Fruit fly (Drosophila melanogaster): ENCODE results near the gene CG3223.

CG3223 gene

DNA sequence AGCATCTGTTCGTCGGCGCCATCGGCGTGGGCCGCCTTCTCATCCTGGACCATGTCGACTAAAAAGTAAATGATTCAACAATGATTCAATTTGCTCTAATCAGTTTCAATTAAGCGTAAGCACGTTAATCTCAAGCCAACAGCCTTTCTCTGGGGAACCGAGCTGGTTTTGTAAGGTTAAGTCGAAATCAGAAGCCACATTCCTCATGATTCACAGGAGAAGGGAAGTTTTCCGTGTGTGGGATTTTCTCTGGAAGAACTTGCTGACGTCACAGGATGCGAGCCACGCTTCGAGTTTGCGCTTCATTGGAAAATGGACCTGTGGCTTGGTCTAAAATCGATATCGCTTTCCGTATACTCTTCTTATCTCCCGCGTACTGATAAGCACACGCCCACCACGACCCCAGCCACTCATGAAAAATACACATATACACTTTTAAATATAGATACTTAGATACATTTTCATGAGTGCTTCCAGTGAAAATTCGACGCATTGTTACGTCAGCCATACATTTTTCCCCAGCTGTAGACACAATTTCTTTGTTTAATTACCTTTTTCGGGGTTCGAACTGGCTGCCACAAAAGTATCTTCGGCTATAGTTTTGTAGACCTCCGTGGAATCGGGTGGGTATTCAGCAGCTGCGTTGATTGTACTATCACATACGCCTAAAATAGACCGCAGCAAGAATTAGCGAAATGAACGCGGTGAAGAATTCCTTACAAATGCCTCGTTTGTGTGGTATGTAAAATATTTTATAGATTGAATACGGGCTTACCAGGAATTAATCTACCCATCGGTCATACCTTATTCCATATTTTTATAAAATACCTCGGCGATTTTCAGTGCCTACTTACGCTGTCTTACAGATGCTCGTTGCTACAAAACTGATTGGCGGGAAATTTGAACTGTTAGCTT is 31.9 kb upstream of the CG3223 start (continued):
- TF ChIP-seq Mad (GFP tag; optimal IDR thresholded peaks at IDR 0.05) (no peak), CTCF (GFP tag; optimal IDR thresholded peaks at IDR 0.05) (peak; percentile 59), Scr (GFP tag; IDR thresholded peaks at IDR 0.05; ENCODE audit: partially characterized antibody) (0 out of 2 replicates have a peak, but pooled peaks have one; percentile 36), h (optimal IDR thresholded peaks at IDR 0.05) (no peak), CG17359 (tag; optimal IDR thresholded peaks at IDR 0.05) (no peak), sisA (GFP tag; IDR thresholded peaks at IDR 0.05) (no peak), ems (GFP tag; optimal IDR thresholded peaks at IDR 0.05) (no peak), chif (GFP tag; optimal IDR thresholded peaks at IDR 0.05) (peak in 1 of 2 experiments; percentile 17), Hmr (GFP tag; optimal IDR thresholded peaks at IDR 0.05) (peak; percentile 62), Sry-β (GFP tag; optimal IDR thresholded peaks at IDR 0.05) (no peak), tx (GFP tag; optimal IDR thresholded peaks at IDR 0.05) (peak; percentile 42), chn (GFP tag; optimal IDR thresholded peaks at IDR 0.05) (no peak), crp (GFP tag; optimal IDR thresholded peaks at IDR 0.05) (peak in 1 of 2 experiments; percentile 10), dpn (GFP tag; optimal IDR thresholded peaks at IDR 0.05) (peak in 1 of 2 experiments; percentile 9), Nf-YC (tag; optimal IDR thresholded peaks at IDR 0.05) (peak; percentile 54), Aef1 (GFP tag; IDR thresholded peaks at IDR 0.05) (no peak), PHDP (tag; optimal IDR thresholded peaks at IDR 0.05) (peak; percentile 31), pb (GFP tag; optimal IDR thresholded peaks at IDR 0.05) (peak; percentile 3), CHES-1-like (GFP tag; optimal IDR thresholded peaks at IDR 0.05) (peak; percentile 9), tgo (GFP tag; IDR thresholded peaks at IDR 0.05) (no peak; the same call in 2 of the 3 replicates), NC2β (GFP tag; optimal IDR thresholded peaks at IDR 0.05) (peak; percentile 34), Side (GFP tag; optimal IDR thresholded peaks at IDR 0.05) (peak; percentile 2), twi (tag; optimal IDR thresholded peaks at IDR 0.05) (peak; percentile 29), da (GFP tag; optimal IDR thresholded peaks at IDR 0.05) (peak; percentile 33), nom (GFP tag; optimal IDR thresholded peaks at IDR 0.05) (peak; percentile 15), ato (GFP tag; IDR thresholded peaks at IDR 0.05; ENCODE audit: partially characterized antibody) (peak; percentile 34; the same call in 1 of the 2 replicates), Nf-YB (GFP tag; optimal IDR thresholded peaks at IDR 0.05) (peak; percentile 4), caup (GFP tag; optimal IDR thresholded peaks at IDR 0.05; ENCODE audit: severe bottlenecking) (peak; percentile 10), CG2116 (GFP tag; optimal IDR thresholded peaks at IDR 0.05) (peak; percentile 26), HmgZ (tag; optimal IDR thresholded peaks at IDR 0.05) (peak; percentile 87), CG10274 (GFP tag; optimal IDR thresholded peaks at IDR 0.05) (no peak), D19A (tag; optimal IDR thresholded peaks at IDR 0.05) (peak; percentile 85), CG15073 (GFP tag; optimal IDR thresholded peaks at IDR 0.05) (no peak), insv (GFP tag; optimal IDR thresholded peaks at IDR 0.05) (peak in 1 of 2 experiments; percentile 31), exex (tag; optimal IDR thresholded peaks at IDR 0.05) (peak; percentile 55), CG2129 (GFP tag; IDR thresholded peaks at IDR 0.05; ENCODE audit: partially characterized antibody) (no peak), B-H2 (GFP tag; optimal IDR thresholded peaks at IDR 0.05) (peak; percentile 67), HLH4C (GFP tag; IDR thresholded peaks at IDR 0.05; ENCODE audit: partially characterized antibody) (no peak; the same call in 2 of the 3 replicates), eve (GFP tag; optimal IDR thresholded peaks at IDR 0.05) (peak in 1 of 2 experiments; percentile 89), chinmo (GFP tag; IDR thresholded peaks at IDR 0.05; ENCODE audit: partially characterized antibody) (peak; percentile 43; the same call in 1 of the 4 replicates), CG9797 (GFP tag; optimal IDR thresholded peaks at IDR 0.05) (peak; percentile 98), mam (GFP tag; optimal IDR thresholded peaks at IDR 0.05) (peak; percentile 13), CG4617 (GFP tag; optimal IDR thresholded peaks at IDR 0.05; ENCODE audit: borderline replicate concordance) (peak; percentile 41), bigmax (GFP tag; optimal IDR thresholded peaks at IDR 0.05) (peak; percentile 91), CG12219 (GFP tag; optimal IDR thresholded peaks at IDR 0.05) (peak; percentile 21), YL-1 (GFP tag; optimal IDR thresholded peaks at IDR 0.05) (peak; percentile 93), Hey (tag; optimal IDR thresholded peaks at IDR 0.05) (no peak), zf30C (GFP tag; optimal IDR thresholded peaks at IDR 0.05) (peak; percentile 5)
